Worm (Caenorhabditis elegans) whole organism, L1 larva: ENCODE data around the gene Y43H11AL.1.

Experiments used
- efl-3 ChIP-seq: fragments of 200-800 bp; sonication (Bioruptor generic); optimal IDR thresholded peaks from 2 replicates; lab custom pipeline; 2018; ENCODE audit warnings: mild to moderate bottlenecking, missing genetic modification characterization, missing compliant biosample characterization
- jun-1 ChIP-seq: fragments of 150-350 bp; optimal IDR thresholded peaks from 2 replicates; lab custom pipeline; 2014; ENCODE audit warnings: missing biosample characterization, missing genetic modification reagents, missing genetic modification characterization
- nhr-77 ChIP-seq: fragments of 150-350 bp; optimal IDR thresholded peaks from 2 replicates; lab custom pipeline; 2014; ENCODE audit warnings: missing biosample characterization, missing genetic modification characterization
- pax-3 ChIP-seq: fragments of 200-800 bp; sonication (Bioruptor generic); optimal IDR thresholded peaks from 2 replicates; lab custom pipeline; 2018; ENCODE audit warnings: mild to moderate bottlenecking, missing genetic modification characterization, moderate library complexity, missing compliant biosample characterization
- unc-130 ChIP-seq: fragments of 150-350 bp; optimal IDR thresholded peaks from 2 replicates; lab custom pipeline; 2017; ENCODE audit warnings: missing biosample characterization, missing genetic modification characterization, inconsistent platforms
- unc-62 ChIP-seq: fragments of 150-350 bp; optimal IDR thresholded peaks from 2 replicates; lab custom pipeline; 2014; ENCODE audit warnings: missing biosample characterization, missing genetic modification reagents, missing genetic modification characterization

ce11 chrII:192584-192983 lies 40.0 kb downstream of the Y43H11AL.1 start:
- TF ChIP-seq nhr-77 (no peak), unc-62 (no peak), jun-1 (no peak), unc-130 (tag; lab: Kevin White, UChicago) (no peak), efl-3 (GFP tag; lab: Kevin White, UChicago) (no peak), pax-3 (no peak)
